Fruit fly (Drosophila melanogaster): Measurements from ENCODE around the gene Fadd.

The Fadd gene

dm6 chr3R:22025320-22025719 lies 8.9 kb upstream of the Fadd start, which contains the start of gene CG6028 (continued):
- TF ChIP-seq CG4820 (GFP tag; optimal IDR thresholded peaks at IDR 0.05) (no peak), H2.0 (GFP tag; IDR thresholded peaks at IDR 0.05) (0 out of 2 replicates have a peak, but pooled peaks have one; percentile 34), D19B (GFP tag; optimal IDR thresholded peaks at IDR 0.05) (no peak), CG32767 (GFP tag; IDR thresholded peaks at IDR 0.05) (no peak), slou (GFP tag; optimal IDR thresholded peaks at IDR 0.05) (no peak), bowl (GFP tag; IDR thresholded peaks at IDR 0.05) (no peak), fd64A (GFP tag; optimal IDR thresholded peaks at IDR 0.05) (no peak), CG1603 (tag; optimal IDR thresholded peaks at IDR 0.05) (peak; percentile 43), Blimp-1 (GFP tag; optimal IDR thresholded peaks at IDR 0.05) (no peak), CG2712 (tag; optimal IDR thresholded peaks at IDR 0.05) (peak; percentile 37), fd102C (GFP tag; optimal IDR thresholded peaks at IDR 0.05) (no peak), Optix (GFP tag; IDR thresholded peaks at IDR 0.05) (no peak), Rx (GFP tag; IDR thresholded peaks at IDR 0.05) (no peak), CG32772 (GFP tag; IDR thresholded peaks at IDR 0.05) (no peak), psq (GFP tag; optimal IDR thresholded peaks at IDR 0.05) (no peak), CG15479 (GFP tag; optimal IDR thresholded peaks at IDR 0.05) (no peak), ash1 (GFP tag; optimal IDR thresholded peaks at IDR 0.05) (no peak), Dip2 (GFP tag; IDR thresholded peaks at IDR 0.05) (no peak), Pdp1 (GFP tag; optimal IDR thresholded peaks at IDR 0.05) (peak in 1 of 2 experiments; percentile 92), tll (GFP tag; optimal IDR thresholded peaks at IDR 0.05) (no peak), chm (GFP tag; IDR thresholded peaks at IDR 0.05) (peak; percentile 68), Hsf (GFP tag; optimal IDR thresholded peaks at IDR 0.05) (peak; percentile 7), CG12942 (GFP tag; optimal IDR thresholded peaks at IDR 0.05) (no peak), CG13123 (GFP tag; optimal IDR thresholded peaks at IDR 0.05) (no peak), Lhr (GFP tag; optimal IDR thresholded peaks at IDR 0.05) (no peak), Adf1 (GFP tag; IDR thresholded peaks at IDR 0.05) (no peak), inv (GFP tag; IDR thresholded peaks at IDR 0.05; ENCODE audit: partially characterized antibody) (no peak), dimm (GFP tag; IDR thresholded peaks at IDR 0.05) (no peak), CG4730 (GFP tag; IDR thresholded peaks at IDR 0.05) (no peak), lbe (GFP tag; optimal IDR thresholded peaks at IDR 0.05) (peak; percentile 19), unpg (GFP tag; optimal IDR thresholded peaks at IDR 0.05) (peak; percentile 5), Bgb (GFP tag; IDR thresholded peaks at IDR 0.05; ENCODE audit: partially characterized antibody) (no peak), HLH54F (GFP tag; optimal IDR thresholded peaks at IDR 0.05) (peak; percentile 16), CG8765 (GFP tag; IDR thresholded peaks at IDR 0.05) (no peak), toy (GFP tag; IDR thresholded peaks at IDR 0.05) (no peak), grau (tag; optimal IDR thresholded peaks at IDR 0.05) (peak; percentile 18), Atf3 (GFP tag; optimal IDR thresholded peaks at IDR 0.05) (no peak), danr (GFP tag; IDR thresholded peaks at IDR 0.05) (no peak), CG10274 (GFP tag; optimal IDR thresholded peaks at IDR 0.05) (no peak), row (GFP tag; IDR thresholded peaks at IDR 0.05) (peak; percentile 68), dan (GFP tag; IDR thresholded peaks at IDR 0.05) (no peak), Asciz (GFP tag; optimal IDR thresholded peaks at IDR 0.05) (no peak), Dref (GFP tag; IDR thresholded peaks at IDR 0.05) (no peak), CG7556 (GFP tag; optimal IDR thresholded peaks at IDR 0.05) (peak; percentile 6), CG3065 (GFP tag; optimal IDR thresholded peaks at IDR 0.05) (no peak), CG12104 (GFP tag; optimal IDR thresholded peaks at IDR 0.05) (no peak), CG9727 (GFP tag; optimal IDR thresholded peaks at IDR 0.05) (no peak), disco-r (GFP tag; optimal IDR thresholded peaks at IDR 0.05) (no peak), Camta (GFP tag; optimal IDR thresholded peaks at IDR 0.05) (no peak), nerfin-1 (tag; optimal IDR thresholded peaks at IDR 0.05) (no peak), CG6254 (GFP tag; optimal IDR thresholded peaks at IDR 0.05) (no peak), Bdp1 (GFP tag; optimal IDR thresholded peaks at IDR 0.05) (no peak)

Data from whole organism, embryonic.